Worm (Caenorhabditis elegans) whole organism, L4 larva: ENCODE data around the gene C04B4.6.

Source experiments
- F26F4.8 ChIP-seq: fragments of 200-800 bp; sonication (Bioruptor generic); conservative IDR thresholded peaks from 2 replicates; pipeline ENCODE4 v1.3.6; 2022; ENCODE audit warnings: missing genetic modification characterization, missing compliant biosample characterization
- ZK546.5 ChIP-seq, 2 experiments: sonication (generic microtip); optimal IDR thresholded peaks; 2 replicates each; lab custom pipeline; 2017; ENCODE audit warnings: missing biosample characterization in 2 of 2, missing genetic modification characterization in 2 of 2
- daf-12 ChIP-seq: fragments of 150-350 bp; optimal IDR thresholded peaks from 2 replicates; lab custom pipeline; 2014; ENCODE audit warnings: missing biosample characterization, missing genetic modification reagents, missing genetic modification characterization
- daf-16 ChIP-seq, 3 experiments: sonication (generic microtip); optimal IDR thresholded peaks; 2 replicates each; lab custom pipeline; 2016 to 2017; ENCODE audit warnings: missing genetic modification characterization in 3 of 3, missing genetic modification reagents in 3 of 3, mild to moderate bottlenecking in 2 of 3, missing compliant biosample characterization in 2 of 3, missing biosample characterization in 1 of 3, moderate library complexity in 1 of 3
- egl-27 ChIP-seq: sonication (generic microtip); optimal IDR thresholded peaks from 3 replicates; lab custom pipeline; 2017; ENCODE audit warnings: missing biosample characterization, missing genetic modification reagents, missing genetic modification characterization
- fos-1 ChIP-seq: fragments of 150-350 bp; optimal IDR thresholded peaks from 2 replicates; lab custom pipeline; 2014; ENCODE audit warnings: missing biosample characterization, missing genetic modification characterization
- nhr-11 ChIP-seq: fragments of 150-350 bp; optimal IDR thresholded peaks from 2 replicates; lab custom pipeline; 2014; ENCODE audit warnings: missing biosample characterization, missing genetic modification characterization
- nhr-111 ChIP-seq: fragments of 200-800 bp; sonication (Bioruptor generic); optimal IDR thresholded peaks from 2 replicates; lab custom pipeline; 2018; ENCODE audit warnings: mild to moderate bottlenecking, missing genetic modification characterization, missing compliant biosample characterization
- set-16 ChIP-seq: fragments of 200-800 bp; sonication (Bioruptor generic); IDR thresholded peaks from 2 replicates; pipeline ENCODE4 v1.3.6; 2022; ENCODE audit warnings: missing genetic modification reagents, missing genetic modification characterization, missing compliant biosample characterization
- unc-39 ChIP-seq: sonication (generic microtip); optimal IDR thresholded peaks from 2 replicates; lab custom pipeline; 2017; ENCODE audit warnings: missing biosample characterization, missing genetic modification characterization
- zag-1 ChIP-seq: fragments of 150-350 bp; optimal IDR thresholded peaks from 2 replicates; lab custom pipeline; 2014; ENCODE audit warnings: missing biosample characterization, missing genetic modification characterization

- no peak for TF ChIP-seq zag-1 (tag; lab: Kevin White, UChicago)
- no peak for TF ChIP-seq set-16
- no peak for TF ChIP-seq nhr-111 (GFP tag; lab: Kevin White, UChicago)
- no peak for TF ChIP-seq F26F4.8 (GFP tag; lab: Robert Waterston, UW)
- TF ChIP-seq unc-39, result no peak
- TF ChIP-seq daf-12 (tag; lab: Kevin White, UChicago), result no peak
- TF ChIP-seq fos-1 (tag; lab: Kevin White, UChicago), result no peak
- TF ChIP-seq egl-27, result no peak
- no peak for TF ChIP-seq nhr-11 (tag; lab: Kevin White, UChicago)
- no peak for TF ChIP-seq daf-16 (GFP tag; optimal IDR thresholded peaks at IDR 0.05; lab: Kevin White, UChicago)
- no peak for TF ChIP-seq daf-16 (tag; optimal IDR thresholded peaks at IDR 0.05; lab: Kevin White, UChicago)
- TF ChIP-seq ZK546.5 (tag; optimal IDR thresholded peaks at IDR 0.05; lab: Kevin White, UChicago), result no peak
Measured at ce11 chrX:12288254-12288653, 12.8 kb upstream of the C04B4.6 start, which contains the start of gene C04B4.5.
